Fruit fly (Drosophila melanogaster) whole organism, embryonic: Measurements from ENCODE around the gene Caf1-55.

Experiments used
- Atf-2 ChIP-seq: fragments of 200-800 bp; sonication (Bioruptor generic); optimal IDR thresholded peaks from 2 replicates; lab custom pipeline; 2016; ENCODE audit warnings: missing biosample characterization, missing genetic modification characterization
- CG10321 ChIP-seq: fragments of 200-800 bp; sonication (Bioruptor generic); IDR thresholded peaks from 2 replicates; pipeline ENCODE4 v1.3.6; 2022; ENCODE audit warnings: missing biosample characterization, missing genetic modification characterization
- CG10543 ChIP-seq: fragments of 200-800 bp; sonication (Bioruptor generic); optimal IDR thresholded peaks from 3 replicates; lab custom pipeline; 2017; ENCODE audit warnings: missing biosample characterization, mild to moderate bottlenecking, missing genetic modification characterization, moderate library complexity
- CG10959 ChIP-seq: fragments of 200-800 bp; sonication (Bioruptor generic); IDR thresholded peaks from 2 replicates; pipeline ENCODE4 v1.3.6; 2022; ENCODE audit warnings: missing biosample characterization, missing genetic modification characterization
- CG11398 ChIP-seq: fragments of 200-800 bp; sonication (Bioruptor generic); optimal IDR thresholded peaks from 2 replicates; lab custom pipeline; 2016; ENCODE audit warnings: missing biosample characterization, missing genetic modification characterization
- CG12071 ChIP-seq: fragments of 200-800 bp; sonication (Bioruptor generic); optimal IDR thresholded peaks from 3 replicates; lab custom pipeline; 2018; ENCODE audit warnings: missing biosample characterization, mild to moderate bottlenecking, missing genetic modification characterization
- CG12744 ChIP-seq: fragments of 200-800 bp; sonication (Bioruptor generic); optimal IDR thresholded peaks from 2 replicates; lab custom pipeline; 2016; ENCODE audit warnings: missing biosample characterization, missing genetic modification characterization
- CG14050 ChIP-seq: fragments of 200-800 bp; sonication (Bioruptor generic); IDR thresholded peaks from 3 replicates; pipeline ENCODE4 v1.3.6; 2022; ENCODE audit warnings: missing biosample characterization, missing genetic modification characterization
- CG14710 ChIP-seq: fragments of 200-800 bp; sonication (Bioruptor generic); optimal IDR thresholded peaks from 3 replicates; lab custom pipeline; 2019; ENCODE audit warnings: missing biosample characterization, mild to moderate bottlenecking, missing genetic modification characterization, moderate library complexity
- CG15073 ChIP-seq: fragments of 200-800 bp; sonication (Bioruptor generic); optimal IDR thresholded peaks from 2 replicates; lab custom pipeline; 2016; ENCODE audit warnings: missing biosample characterization, missing genetic modification characterization
- CG15514 ChIP-seq: fragments of 200-800 bp; sonication (Bioruptor generic); optimal IDR thresholded peaks from 3 replicates; lab custom pipeline; 2017; ENCODE audit warnings: missing biosample characterization, missing genetic modification characterization, mild to moderate bottlenecking, moderate library complexity, missing genetic modification reagents
- CG16779 ChIP-seq: fragments of 200-800 bp; sonication (Bioruptor generic); IDR thresholded peaks from 2 replicates; pipeline ENCODE4 v1.3.6; 2022; ENCODE audit warnings: missing biosample characterization, missing genetic modification characterization
- CG17612 ChIP-seq: fragments of 200-800 bp; sonication (Bioruptor generic); IDR thresholded peaks from 2 replicates; pipeline ENCODE4 v1.3.6; 2022; ENCODE audit warnings: missing biosample characterization, missing genetic modification characterization
- CG1832 ChIP-seq: fragments of 200-800 bp; sonication (Bioruptor generic); optimal IDR thresholded peaks from 2 replicates; lab custom pipeline; 2017; ENCODE audit warnings: missing biosample characterization, mild to moderate bottlenecking, missing genetic modification characterization, inconsistent platforms
- CG2678 ChIP-seq: fragments of 200-800 bp; sonication (Bioruptor generic); optimal IDR thresholded peaks from 3 replicates; lab custom pipeline; 2019; ENCODE audit warnings: missing biosample characterization, mild to moderate bottlenecking, missing genetic modification characterization, moderate library complexity
- CG31224 ChIP-seq: fragments of 200-800 bp; sonication (Bioruptor generic); IDR thresholded peaks from 2 replicates; pipeline ENCODE4 v1.3.6; 2022; ENCODE audit warnings: missing biosample characterization, missing genetic modification characterization
- CG31365 ChIP-seq: fragments of 200-800 bp; sonication (Bioruptor generic); optimal IDR thresholded peaks from 2 replicates; lab custom pipeline; 2018; ENCODE audit warnings: missing biosample characterization, mild to moderate bottlenecking, missing genetic modification characterization
- CG7839 ChIP-seq: fragments of 200-800 bp; sonication (Bioruptor generic); optimal IDR thresholded peaks from 3 replicates; lab custom pipeline; 2018; ENCODE audit warnings: missing biosample characterization, mild to moderate bottlenecking, missing genetic modification characterization, moderate library complexity
- CG8281 ChIP-seq: fragments of 200-800 bp; sonication (Bioruptor generic); optimal IDR thresholded peaks from 2 replicates; lab custom pipeline; 2018; ENCODE audit warnings: missing biosample characterization, mild to moderate bottlenecking, missing genetic modification characterization, moderate library complexity
- CG8359 ChIP-seq: fragments of 200-800 bp; sonication (Bioruptor generic); optimal IDR thresholded peaks from 2 replicates; lab custom pipeline; 2017; ENCODE audit warnings: missing biosample characterization, mild to moderate bottlenecking, missing genetic modification characterization, borderline replicate concordance
- Drgx ChIP-seq: fragments of 200-800 bp; sonication (Bioruptor generic); IDR thresholded peaks from 2 replicates; pipeline ENCODE4 v1.3.6; 2022; ENCODE audit warnings: missing biosample characterization, missing genetic modification characterization
- Ets65A ChIP-seq: fragments of 200-800 bp; sonication (Bioruptor generic); peaks from one replicate; lab custom pipeline; 2016; ENCODE audit warnings: missing biosample characterization, missing genetic modification characterization
- Fer2 ChIP-seq: fragments of 200-800 bp; sonication (Bioruptor generic); optimal IDR thresholded peaks from 2 replicates; lab custom pipeline; 2018; ENCODE audit warnings: missing biosample characterization, mild to moderate bottlenecking, missing genetic modification characterization, moderate library complexity
- HLH54F ChIP-seq: fragments of 200-800 bp; sonication (Bioruptor generic); optimal IDR thresholded peaks from 3 replicates; lab custom pipeline; 2016; ENCODE audit warnings: missing biosample characterization, missing genetic modification characterization
- Hand ChIP-seq: fragments of 200-800 bp; sonication (Bioruptor generic); optimal IDR thresholded peaks from 2 replicates; lab custom pipeline; 2017; ENCODE audit warnings: mild to moderate bottlenecking, missing biosample characterization, missing genetic modification reagents, missing genetic modification characterization
- HmgD ChIP-seq: fragments of 200-800 bp; sonication (Bioruptor generic); optimal IDR thresholded peaks from 3 replicates; lab custom pipeline; 2016; ENCODE audit warnings: missing biosample characterization, missing genetic modification characterization
- Hr78 ChIP-seq, 2 experiments: fragments of 200-800 bp in 1 of 2; fragments of >200 bp in 1 of 2; sonication (Bioruptor generic) in 1 of 2; optimal IDR thresholded peaks; 2 replicates each; lab custom pipeline; 2017 to 2019; ENCODE audit warnings: missing biosample characterization in 2 of 2, missing genetic modification characterization in 2 of 2, mild to moderate bottlenecking in 1 of 2, moderate library complexity in 1 of 2
- Sox102F ChIP-seq: fragments of 200-800 bp; sonication (Bioruptor generic); optimal IDR thresholded peaks from 2 replicates; lab custom pipeline; 2018; ENCODE audit warnings: missing biosample characterization, mild to moderate bottlenecking, missing genetic modification characterization, moderate library complexity
- ara ChIP-seq: fragments of 200-800 bp; sonication (Bioruptor generic); IDR thresholded peaks from 2 replicates; pipeline ENCODE4 v1.3.6; 2022; ENCODE audit warnings: missing biosample characterization, missing genetic modification characterization
- ash1 ChIP-seq: fragments of 200-800 bp; sonication (Bioruptor generic); optimal IDR thresholded peaks from 2 replicates; lab custom pipeline; 2018; ENCODE audit warnings: missing biosample characterization, mild to moderate bottlenecking, missing genetic modification characterization
- az2 ChIP-seq: fragments of 200-800 bp; sonication (Bioruptor generic); optimal IDR thresholded peaks from 3 replicates; lab custom pipeline; 2016; ENCODE audit warnings: missing biosample characterization, missing genetic modification characterization
- bbx ChIP-seq: fragments of 200-800 bp; sonication (Bioruptor generic); IDR thresholded peaks from 2 replicates; pipeline ENCODE4 v1.3.6; 2022; ENCODE audit warnings: missing biosample characterization, missing genetic modification characterization; ENCODE audit not compliant: partially characterized antibody
- caup ChIP-seq: fragments of 200-800 bp; sonication (Bioruptor generic); optimal IDR thresholded peaks from 3 replicates; lab custom pipeline; 2017; ENCODE audit warnings: missing biosample characterization, mild to moderate bottlenecking, missing genetic modification characterization, moderate library complexity; ENCODE audit not compliant: severe bottlenecking
- chm ChIP-seq: fragments of 200-800 bp; sonication (Bioruptor generic); IDR thresholded peaks from 2 replicates; pipeline ENCODE4 v1.3.6; 2022; ENCODE audit warnings: missing biosample characterization, missing genetic modification characterization
- ci ChIP-seq: fragments of 200-800 bp; sonication (Bioruptor generic); IDR thresholded peaks from 3 replicates; pipeline ENCODE4 v1.3.6; 2022; ENCODE audit warnings: missing biosample characterization, missing genetic modification characterization
- corto ChIP-seq: fragments of 200-800 bp; sonication (Bioruptor generic); optimal IDR thresholded peaks from 2 replicates; lab custom pipeline; 2016; ENCODE audit warnings: missing biosample characterization, mild to moderate bottlenecking, missing genetic modification characterization, moderate library complexity
- dimm ChIP-seq: fragments of 200-800 bp; sonication (Bioruptor generic); IDR thresholded peaks from 2 replicates; pipeline ENCODE4 v1.3.6; 2022; ENCODE audit warnings: missing biosample characterization, missing genetic modification characterization
- gce ChIP-seq: fragments of 200-800 bp; sonication (Bioruptor generic); IDR thresholded peaks from 3 replicates; pipeline ENCODE4 v1.3.6; 2022; ENCODE audit warnings: missing biosample characterization, missing genetic modification characterization
- gro ChIP-seq: fragments of 200-800 bp; sonication (Bioruptor generic); optimal IDR thresholded peaks from 2 replicates; lab custom pipeline; 2016; ENCODE audit warnings: missing biosample characterization, missing genetic modification characterization
- gsb-n ChIP-seq: fragments of 200-800 bp; sonication (Bioruptor generic); optimal IDR thresholded peaks from 3 replicates; lab custom pipeline; 2018; ENCODE audit warnings: missing biosample characterization, mild to moderate bottlenecking, missing genetic modification characterization
- h ChIP-seq: fragments of >200 bp; optimal IDR thresholded peaks from 2 replicates; lab custom pipeline; 2017
- lab ChIP-seq: fragments of 200-800 bp; sonication (Bioruptor generic); optimal IDR thresholded peaks from 3 replicates; lab custom pipeline; 2017; ENCODE audit warnings: missing biosample characterization, missing genetic modification characterization, mild to moderate bottlenecking, moderate library complexity, missing genetic modification reagents
- lbe ChIP-seq: fragments of 200-800 bp; sonication (Bioruptor generic); optimal IDR thresholded peaks from 2 replicates; lab custom pipeline; 2016; ENCODE audit warnings: missing biosample characterization, mild to moderate bottlenecking, missing genetic modification characterization
- repo ChIP-seq: fragments of 200-800 bp; sonication (Bioruptor generic); optimal IDR thresholded peaks from 2 replicates; lab custom pipeline; 2016; ENCODE audit warnings: missing biosample characterization, missing genetic modification characterization
- row ChIP-seq: fragments of 200-800 bp; sonication (Bioruptor generic); IDR thresholded peaks from 3 replicates; pipeline ENCODE4 v1.3.6; 2022; ENCODE audit warnings: missing biosample characterization, missing genetic modification characterization
- schlank ChIP-seq: fragments of 200-800 bp; sonication (Bioruptor generic); optimal IDR thresholded peaks from 2 replicates; lab custom pipeline; 2018; ENCODE audit warnings: missing biosample characterization, mild to moderate bottlenecking, missing genetic modification characterization
- sisA ChIP-seq: fragments of 200-800 bp; sonication (Bioruptor generic); IDR thresholded peaks from 2 replicates; pipeline ENCODE4 v1.3.6; 2022; ENCODE audit warnings: missing biosample characterization, missing genetic modification characterization
- slp2 ChIP-seq: fragments of 200-800 bp; sonication (Bioruptor generic); optimal IDR thresholded peaks from 2 replicates; lab custom pipeline; 2016; ENCODE audit warnings: missing biosample characterization, missing genetic modification characterization
- twi ChIP-seq: fragments of 200-800 bp; optimal IDR thresholded peaks from 2 replicates; lab custom pipeline; 2019; ENCODE audit warnings: missing biosample characterization, mild to moderate bottlenecking, missing genetic modification characterization, moderate library complexity
- wek ChIP-seq: fragments of 200-800 bp; sonication (Bioruptor generic); optimal IDR thresholded peaks from 3 replicates; lab custom pipeline; 2018; ENCODE audit warnings: missing biosample characterization, mild to moderate bottlenecking, missing genetic modification characterization, moderate library complexity
- zf30C ChIP-seq: fragments of 200-800 bp; sonication (Bioruptor generic); optimal IDR thresholded peaks from 3 replicates; lab custom pipeline; 2018; ENCODE audit warnings: missing biosample characterization, mild to moderate bottlenecking, missing genetic modification characterization

Gene Caf1-55

dm6 chr3R:15225279-15225730, at the start of gene Caf1-55, which contains the start of gene CG31344:
TSS of gene Caf1-55 (plus strand) at chr3R:15225576.
TSS of gene CG31344 (minus strand) at chr3R:15225329.
- TF ChIP-seq Hr78 (GFP tag; optimal IDR thresholded peaks at IDR 0.05; lab: Kevin White, UChicago) (no peak), row (GFP tag; lab: Robert Waterston, UW) (peak; percentile 58), gsb-n (tag; lab: Kevin White, UChicago) (peak; percentile 21), caup (GFP tag; lab: Kevin White, UChicago) (no peak), Drgx (no peak), CG14050 (GFP tag; lab: Robert Waterston, UW) (no peak), wek (GFP tag; lab: Kevin White, UChicago) (no peak), schlank (tag; lab: Kevin White, UChicago) (no peak), CG12071 (GFP tag; lab: Kevin White, UChicago) (no peak), h (lab: Kevin White, UChicago) (no peak), sisA (GFP tag; lab: Robert Waterston, UW) (no peak), CG15073 (no peak), CG7839 (tag; lab: Kevin White, UChicago) (no peak), CG31365 (tag; lab: Kevin White, UChicago) (no peak), CG10321 (no peak), ash1 (no peak), CG10959 (GFP tag; lab: Robert Waterston, UW) (no peak), repo (GFP tag; lab: Kevin White, UChicago) (no peak), CG12744 (GFP tag; lab: Kevin White, UChicago) (no peak), twi (tag; lab: Kevin White, UChicago) (no peak), Ets65A (no peak), lbe (peak; percentile 55), zf30C (GFP tag; lab: Kevin White, UChicago) (no peak), az2 (peak; percentile 14), ci (GFP tag; lab: Robert Waterston, UW) (peak; percentile 17; the same call in 1 of the 3 replicates), CG15514 (GFP tag; lab: Kevin White, UChicago) (peak; percentile 68), Fer2 (tag; lab: Kevin White, UChicago) (no peak), CG16779 (GFP tag; lab: Robert Waterston, UW) (no peak), CG8281 (tag; lab: Kevin White, UChicago) (no peak), lab (GFP tag; lab: Kevin White, UChicago) (no peak), Atf-2 (GFP tag; lab: Kevin White, UChicago) (no peak), corto (GFP tag; lab: Kevin White, UChicago) (no peak), CG2678 (tag; lab: Kevin White, UChicago) (no peak), slp2 (GFP tag; lab: Kevin White, UChicago) (no peak), CG8359 (GFP tag; lab: Kevin White, UChicago) (no peak), ara (GFP tag; lab: Robert Waterston, UW) (no peak), gro (GFP tag; lab: Kevin White, UChicago) (peak; percentile 26), HmgD (GFP tag; lab: Kevin White, UChicago) (no peak), Hand (GFP tag; lab: Kevin White, UChicago) (no peak), gce (GFP tag; lab: Robert Waterston, UW) (no peak), chm (no peak), bbx (GFP tag; lab: Robert Waterston, UW) (peak; percentile 84), CG17612 (GFP tag; lab: Robert Waterston, UW) (no peak), CG14710 (tag; lab: Kevin White, UChicago) (peak; percentile 51), CG31224 (no peak), Sox102F (GFP tag; lab: Kevin White, UChicago) (no peak), CG1832 (no peak), HLH54F (no peak), CG10543 (GFP tag; lab: Kevin White, UChicago) (no peak), dimm (GFP tag; lab: Robert Waterston, UW) (no peak), CG11398 (GFP tag; lab: Kevin White, UChicago) (no peak)
